Worm (Caenorhabditis elegans) whole organism, L2 larva: ENCODE results near the gene K09C8.2.

ENCODE experiments used
- R02D3.7 ChIP-seq: fragments of 150-350 bp; optimal IDR thresholded peaks from 2 replicates; lab custom pipeline; 2014; ENCODE audit warnings: missing biosample characterization, missing genetic modification characterization
- Y55F3AM.14 ChIP-seq: fragments of 200-800 bp; sonication (Bioruptor generic); optimal IDR thresholded peaks from 2 replicates; lab custom pipeline; 2018; ENCODE audit warnings: mild to moderate bottlenecking, missing genetic modification characterization, missing compliant biosample characterization
- ama-1 ChIP-seq: fragments of 150-350 bp; optimal IDR thresholded peaks from 2 replicates; lab custom pipeline; 2018; ENCODE audit warnings: inconsistent platforms
- blmp-1 ChIP-seq: sonication (generic microtip); optimal IDR thresholded peaks from 2 replicates; lab custom pipeline; 2017; ENCODE audit warnings: missing genetic modification characterization, mild to moderate bottlenecking, missing compliant biosample characterization, antibody characterized with exemption, moderate library complexity; ENCODE audit not compliant: insufficient read depth
- ceh-82 ChIP-seq: fragments of 150-350 bp; optimal IDR thresholded peaks from 2 replicates; lab custom pipeline; 2014; ENCODE audit warnings: missing biosample characterization, missing genetic modification characterization
- elt-1 ChIP-seq: fragments of 150-350 bp; optimal IDR thresholded peaks from 2 replicates; lab custom pipeline; 2014; ENCODE audit warnings: missing biosample characterization, missing genetic modification characterization
- elt-3 ChIP-seq: sonication (generic microtip); optimal IDR thresholded peaks from 2 replicates; lab custom pipeline; 2017; ENCODE audit warnings: missing biosample characterization, missing genetic modification characterization
- lsy-2 ChIP-seq, 2 experiments: fragments of 150-350 bp in 1 of 2; sonication (generic microtip) in 1 of 2; optimal IDR thresholded peaks; 2 replicates each; lab custom pipeline; 2014 to 2017; ENCODE audit warnings: missing biosample characterization in 2 of 2, missing genetic modification characterization in 2 of 2
- nhr-12 ChIP-seq: fragments of 150-350 bp; optimal IDR thresholded peaks from 2 replicates; lab custom pipeline; 2014; ENCODE audit warnings: missing biosample characterization, missing genetic modification characterization
- peb-1 ChIP-seq: fragments of 150-350 bp; optimal IDR thresholded peaks from 2 replicates; lab custom pipeline; 2014; ENCODE audit warnings: missing biosample characterization, missing genetic modification characterization
- unc-39 ChIP-seq: fragments of 150-350 bp; optimal IDR thresholded peaks from 2 replicates; lab custom pipeline; 2014; ENCODE audit warnings: missing biosample characterization, missing genetic modification characterization
- ztf-11 ChIP-seq: sonication (generic microtip); optimal IDR thresholded peaks from 2 replicates; lab custom pipeline; 2017; ENCODE audit warnings: missing biosample characterization, missing genetic modification characterization

- no peak for TF ChIP-seq ztf-11 (tag; lab: Kevin White, UChicago)
- no peak for TF ChIP-seq Y55F3AM.14 (GFP tag; lab: Kevin White, UChicago)
- no peak for TF ChIP-seq lsy-2 (tag; optimal IDR thresholded peaks at IDR 0.05; lab: Kevin White, UChicago)
- no peak for TF ChIP-seq peb-1
- no peak for TF ChIP-seq R02D3.7 (tag; lab: Kevin White, UChicago)
- TF ChIP-seq unc-39 (tag; lab: Kevin White, UChicago): no peak
- TF ChIP-seq elt-3: no peak
- no peak for TF ChIP-seq elt-1 (tag; lab: Kevin White, UChicago)
- TF ChIP-seq nhr-12 (tag; lab: Kevin White, UChicago): no peak
- TF ChIP-seq blmp-1: peak; percentile 9
- no peak for TF ChIP-seq ama-1 (lab: Kevin White, UChicago)
- TF ChIP-seq ceh-82: no peak
These were observed 44.6 kb upstream of the K09C8.2 start for ce11 chrX:10914421-10915277.
